Fruit fly (Drosophila melanogaster): ENCODE data around the gene rdx.

rdx gene

dm6 chr3R:14017640-14018429 is 14.0 kb downstream of the rdx start (continued):
- TF ChIP-seq Chrac-16 (GFP tag; optimal IDR thresholded peaks at IDR 0.05) (peak; percentile 53), slp2 (GFP tag; optimal IDR thresholded peaks at IDR 0.05) (no peak), CG11560 (tag; IDR thresholded peaks at IDR 0.05) (no peak), usp (GFP tag; optimal IDR thresholded peaks at IDR 0.05) (no peak), jing (GFP tag; optimal IDR thresholded peaks at IDR 0.05) (peak; percentile 71), ro (GFP tag; IDR thresholded peaks at IDR 0.05) (no peak; the same call in 1 of the 2 replicates), unpg (GFP tag; optimal IDR thresholded peaks at IDR 0.05) (peak; percentile 86), CG2199 (GFP tag; IDR thresholded peaks at IDR 0.05) (no peak), CG7357 (GFP tag; IDR thresholded peaks at IDR 0.05) (peak; percentile 77; the same call in 2 of the 3 replicates), CG32767 (GFP tag; IDR thresholded peaks at IDR 0.05) (peak; percentile 83), CG10959 (GFP tag; IDR thresholded peaks at IDR 0.05) (0 out of 2 replicates have a peak, but pooled peaks have one; percentile 9), CG31365 (tag; optimal IDR thresholded peaks at IDR 0.05) (no peak), CG31224 (GFP tag; IDR thresholded peaks at IDR 0.05) (peak; percentile 37; the same call in 1 of the 2 replicates), ato (GFP tag; IDR thresholded peaks at IDR 0.05; ENCODE audit: partially characterized antibody) (no peak), CG7839 (tag; optimal IDR thresholded peaks at IDR 0.05) (peak; percentile 93), Fer2 (tag; optimal IDR thresholded peaks at IDR 0.05) (peak; percentile 59), lola (GFP tag; optimal IDR thresholded peaks at IDR 0.05) (peak in 1 of 3 experiments; percentile 65), HmgD (GFP tag; optimal IDR thresholded peaks at IDR 0.05) (peak; percentile 17), HLH4C (GFP tag; IDR thresholded peaks at IDR 0.05; ENCODE audit: partially characterized antibody) (no peak), CG10274 (GFP tag; optimal IDR thresholded peaks at IDR 0.05) (peak; percentile 30), vfl (GFP tag; optimal IDR thresholded peaks at IDR 0.05) (no peak), CG13424 (tag; optimal IDR thresholded peaks at IDR 0.05) (peak; percentile 93), CG2889 (GFP tag; IDR thresholded peaks at IDR 0.05) (no peak; the same call in 2 of the 3 replicates), CG11093 (GFP tag; IDR thresholded peaks at IDR 0.05) (peak; percentile 70; the same call in 1 of the 3 replicates), dati (GFP tag; IDR thresholded peaks at IDR 0.05) (peak; percentile 53; the same call in 1 of the 2 replicates), HHEX (GFP tag; optimal IDR thresholded peaks at IDR 0.05) (peak; percentile 87), az2 (GFP tag; optimal IDR thresholded peaks at IDR 0.05) (peak; percentile 87), CG11695 (GFP tag; IDR thresholded peaks at IDR 0.05) (peak; percentile 89), TFAM (GFP tag; optimal IDR thresholded peaks at IDR 0.05) (no peak), CG10321 (GFP tag; IDR thresholded peaks at IDR 0.05) (peak; percentile 87), slbo (GFP tag; IDR thresholded peaks at IDR 0.05) (peak; percentile 81), chm (GFP tag; IDR thresholded peaks at IDR 0.05) (0 out of 2 replicates have a peak, but pooled peaks have one; percentile 44), chif (GFP tag; optimal IDR thresholded peaks at IDR 0.05) (peak; percentile 8 to 51), Antp (GFP tag; optimal IDR thresholded peaks at IDR 0.05) (peak; percentile 54), CG5953 (GFP tag; IDR thresholded peaks at IDR 0.05) (peak; percentile 67), Nf-YC (tag; optimal IDR thresholded peaks at IDR 0.05) (peak; percentile 78), ash1 (GFP tag; optimal IDR thresholded peaks at IDR 0.05) (no peak), Ets65A (GFP tag) (peak; percentile 88), repo (GFP tag; optimal IDR thresholded peaks at IDR 0.05) (peak; percentile 60), CG6683 (GFP tag; optimal IDR thresholded peaks at IDR 0.05) (peak; percentile 71), ssp (GFP tag; IDR thresholded peaks at IDR 0.05) (no peak), pan (optimal IDR thresholded peaks at IDR 0.05) (no peak), pan (GFP tag; optimal IDR thresholded peaks at IDR 0.05 in 1 of 2, IDR thresholded peaks at IDR 0.05 in 1 of 2) (peak in 1 of 2 experiments; percentile 91), CG12155 (GFP tag; optimal IDR thresholded peaks at IDR 0.05) (peak; percentile 47), CG1602 (GFP tag; optimal IDR thresholded peaks at IDR 0.05) (peak; percentile 80), Rx (GFP tag; IDR thresholded peaks at IDR 0.05) (peak; percentile 83), CG15011 (GFP tag; optimal IDR thresholded peaks at IDR 0.05) (peak; percentile 63), MBD-R2 (GFP tag; IDR thresholded peaks at IDR 0.05) (0 out of 2 replicates have a peak, but pooled peaks have one; percentile 35), CG2875 (GFP tag; optimal IDR thresholded peaks at IDR 0.05) (peak; percentile 81)

All from whole organism, embryonic.